Fruit fly (Drosophila melanogaster) whole organism, embryonic: Measurements from ENCODE around the gene CG17224.

Experiments
- Atf6 ChIP-seq: fragments of 200-800 bp; sonication (Bioruptor generic); IDR thresholded peaks from 2 replicates; pipeline ENCODE4 v1.3.6; 2022; ENCODE audit warnings: missing biosample characterization, missing genetic modification characterization
- CG10267 ChIP-seq: fragments of 200-800 bp; sonication (Bioruptor generic); optimal IDR thresholded peaks from 2 replicates; lab custom pipeline; 2018; ENCODE audit warnings: missing biosample characterization, mild to moderate bottlenecking, missing genetic modification characterization, moderate library complexity
- CG13287 ChIP-seq: fragments of 200-800 bp; sonication (Bioruptor generic); IDR thresholded peaks from 2 replicates; pipeline ENCODE4 v1.3.6; 2022; ENCODE audit warnings: missing biosample characterization, missing genetic modification characterization; ENCODE audit not compliant: partially characterized antibody
- CG13894 ChIP-seq: fragments of 200-800 bp; sonication (Bioruptor generic); optimal IDR thresholded peaks from 3 replicates; lab custom pipeline; 2018; ENCODE audit warnings: missing biosample characterization, mild to moderate bottlenecking, missing genetic modification characterization, moderate library complexity
- CG14050 ChIP-seq: fragments of 200-800 bp; sonication (Bioruptor generic); IDR thresholded peaks from 3 replicates; pipeline ENCODE4 v1.3.6; 2022; ENCODE audit warnings: missing biosample characterization, missing genetic modification characterization
- CG14667 ChIP-seq: fragments of 200-800 bp; sonication (Bioruptor generic); IDR thresholded peaks from 2 replicates; pipeline ENCODE4 v1.3.6; 2022; ENCODE audit warnings: missing biosample characterization, missing genetic modification characterization
- CG1529 ChIP-seq: fragments of 200-800 bp; sonication (Bioruptor generic); optimal IDR thresholded peaks from 3 replicates; lab custom pipeline; 2018; ENCODE audit warnings: missing biosample characterization, missing genetic modification characterization
- CG15514 ChIP-seq: fragments of 200-800 bp; sonication (Bioruptor generic); optimal IDR thresholded peaks from 3 replicates; lab custom pipeline; 2017; ENCODE audit warnings: missing biosample characterization, missing genetic modification characterization, mild to moderate bottlenecking, moderate library complexity, missing genetic modification reagents
- CG17829 ChIP-seq: fragments of 200-800 bp; optimal IDR thresholded peaks from 2 replicates; lab custom pipeline; 2019; ENCODE audit warnings: missing biosample characterization, mild to moderate bottlenecking, missing genetic modification characterization, moderate library complexity
- CG32532 ChIP-seq: fragments of 200-800 bp; sonication (Bioruptor generic); IDR thresholded peaks from 2 replicates; pipeline ENCODE4 v1.3.6; 2022; ENCODE audit warnings: missing biosample characterization, missing genetic modification characterization
- CG4820 ChIP-seq: fragments of 200-800 bp; sonication (Bioruptor generic); optimal IDR thresholded peaks from 3 replicates; lab custom pipeline; 2016; ENCODE audit warnings: missing biosample characterization, missing genetic modification characterization
- CG6175 ChIP-seq: fragments of 200-800 bp; sonication (Bioruptor generic); IDR thresholded peaks from 3 replicates; pipeline ENCODE4 v1.3.6; 2022; ENCODE audit warnings: missing biosample characterization, missing genetic modification characterization
- CG8944 ChIP-seq: fragments of 200-800 bp; sonication (Bioruptor generic); optimal IDR thresholded peaks from 3 replicates; lab custom pipeline; 2016; ENCODE audit warnings: missing biosample characterization, missing genetic modification characterization
- CG9932 ChIP-seq: fragments of 200-800 bp; sonication (Bioruptor generic); IDR thresholded peaks from 2 replicates; pipeline ENCODE4 v1.3.6; 2022; ENCODE audit warnings: missing biosample characterization, missing genetic modification characterization
- CTCF ChIP-seq: fragments of 200-800 bp; sonication (Bioruptor generic); optimal IDR thresholded peaks from 2 replicates; lab custom pipeline; 2017; ENCODE audit warnings: missing biosample characterization, mild to moderate bottlenecking, missing genetic modification characterization, moderate library complexity
- CkIIα-i1 ChIP-seq: fragments of 200-800 bp; sonication (Bioruptor generic); IDR thresholded peaks from 2 replicates; pipeline ENCODE4 v1.3.6; 2022; ENCODE audit warnings: missing biosample characterization, missing genetic modification characterization
- E2f2 ChIP-seq: fragments of 200-800 bp; sonication (Bioruptor generic); IDR thresholded peaks from 2 replicates; pipeline ENCODE4 v1.3.6; 2022; ENCODE audit warnings: missing biosample characterization, missing genetic modification characterization
- HLH3B ChIP-seq: fragments of 200-800 bp; sonication (Bioruptor generic); IDR thresholded peaks from 2 replicates; pipeline ENCODE4 v1.3.6; 2022; ENCODE audit warnings: missing biosample characterization, missing genetic modification characterization
- HLHmδ ChIP-seq: fragments of 200-800 bp; sonication (Bioruptor generic); optimal IDR thresholded peaks from 2 replicates; lab custom pipeline; 2018; ENCODE audit warnings: missing biosample characterization, mild to moderate bottlenecking, missing genetic modification characterization, moderate library complexity
- Lpt ChIP-seq: fragments of >200 bp; optimal IDR thresholded peaks from 2 replicates; lab custom pipeline; 2018; ENCODE audit warnings: missing biosample characterization, missing genetic modification characterization
- NfI ChIP-seq: fragments of 200-800 bp; sonication (Bioruptor generic); optimal IDR thresholded peaks from 3 replicates; lab custom pipeline; 2018; ENCODE audit warnings: missing biosample characterization, mild to moderate bottlenecking, missing genetic modification characterization, moderate library complexity
- Sin3A ChIP-seq: fragments of >200 bp; optimal IDR thresholded peaks from 2 replicates; lab custom pipeline; 2018
- ash1 ChIP-seq: fragments of 200-800 bp; sonication (Bioruptor generic); optimal IDR thresholded peaks from 2 replicates; lab custom pipeline; 2018; ENCODE audit warnings: missing biosample characterization, mild to moderate bottlenecking, missing genetic modification characterization
- dan ChIP-seq: fragments of 200-800 bp; sonication (Bioruptor generic); IDR thresholded peaks from 2 replicates; pipeline ENCODE4 v1.3.6; 2022; ENCODE audit warnings: missing biosample characterization, missing genetic modification characterization
- dati ChIP-seq: fragments of 200-800 bp; sonication (Bioruptor generic); IDR thresholded peaks from 2 replicates; pipeline ENCODE4 v1.3.6; 2022; ENCODE audit warnings: missing biosample characterization, missing genetic modification characterization
- dm ChIP-seq: fragments of 200-800 bp; sonication (Bioruptor generic); optimal IDR thresholded peaks from 3 replicates; lab custom pipeline; 2016; ENCODE audit warnings: missing biosample characterization, missing genetic modification characterization
- emc ChIP-seq: fragments of 200-800 bp; sonication (Bioruptor generic); optimal IDR thresholded peaks from 2 replicates; lab custom pipeline; 2016; ENCODE audit warnings: missing biosample characterization, missing genetic modification characterization
- esg ChIP-seq: fragments of 200-800 bp; sonication (Bioruptor generic); conservative IDR thresholded peaks from 2 replicates; pipeline ENCODE4 v1.3.6; 2022; ENCODE audit warnings: missing biosample characterization, missing genetic modification characterization
- insv ChIP-seq, 2 experiments: fragments of 200-800 bp; sonication (Bioruptor generic); optimal IDR thresholded peaks; 3 replicates each; lab custom pipeline; 2016 to 2018; ENCODE audit warnings: missing biosample characterization in 2 of 2, missing genetic modification characterization in 2 of 2
- jing ChIP-seq: fragments of 200-800 bp; sonication (Bioruptor generic); optimal IDR thresholded peaks from 2 replicates; lab custom pipeline; 2018; ENCODE audit warnings: missing biosample characterization, mild to moderate bottlenecking, missing genetic modification characterization
- klu ChIP-seq: fragments of 200-800 bp; sonication (Bioruptor generic); IDR thresholded peaks from 2 replicates; pipeline ENCODE4 v1.3.6; 2022; ENCODE audit warnings: missing biosample characterization, missing genetic modification characterization
- lov ChIP-seq, 2 experiments: fragments of 200-800 bp in 1 of 2; fragments of >200 bp in 1 of 2; sonication (Bioruptor generic) in 1 of 2; IDR thresholded peaks in 1 of 2; optimal IDR thresholded peaks in 1 of 2; 2 replicates in 1 of 2; 3 replicates in 1 of 2; pipeline versions ENCODE4 v1.3.6 to Lab custom; 2017 to 2022; ENCODE audit warnings: missing biosample characterization in 1 of 2, missing genetic modification characterization in 1 of 2
- otp ChIP-seq: fragments of 200-800 bp; sonication (Bioruptor generic); IDR thresholded peaks from 3 replicates; pipeline ENCODE4, ENCODE4 v1.3.6; 2022; ENCODE audit warnings: missing biosample characterization, missing genetic modification characterization
- pita ChIP-seq: fragments of 200-800 bp; sonication (Bioruptor generic); optimal IDR thresholded peaks from 2 replicates; lab custom pipeline; 2017; ENCODE audit warnings: missing biosample characterization, mild to moderate bottlenecking, missing genetic modification characterization
- repo ChIP-seq: fragments of 200-800 bp; sonication (Bioruptor generic); optimal IDR thresholded peaks from 2 replicates; lab custom pipeline; 2016; ENCODE audit warnings: missing biosample characterization, missing genetic modification characterization
- salm ChIP-seq: fragments of 200-800 bp; sonication (Bioruptor generic); optimal IDR thresholded peaks from 2 replicates; lab custom pipeline; 2018; ENCODE audit warnings: missing biosample characterization, mild to moderate bottlenecking, missing genetic modification characterization
- sc ChIP-seq, 3 experiments: fragments of >200 bp in 2 of 3; fragments of 200-800 bp in 1 of 3; sonication (Bioruptor generic) in 1 of 3; optimal IDR thresholded peaks; 2 replicates in 2 of 3; 3 replicates in 1 of 3; lab custom pipeline; 2017; ENCODE audit warnings: mild to moderate bottlenecking in 1 of 3, missing biosample characterization in 1 of 3, missing genetic modification characterization in 1 of 3, missing genetic modification reagents in 1 of 3
- tna ChIP-seq: fragments of 200-800 bp; sonication (Bioruptor generic); IDR thresholded peaks from 2 replicates; pipeline ENCODE4 v1.3.6; 2022; ENCODE audit warnings: missing biosample characterization, missing genetic modification characterization; ENCODE audit not compliant: partially characterized antibody
- wor ChIP-seq: fragments of 200-800 bp; sonication (Bioruptor generic); IDR thresholded peaks from 2 replicates; pipeline ENCODE4 v1.3.6; 2022; ENCODE audit warnings: missing biosample characterization, missing genetic modification characterization
- yki ChIP-seq: fragments of >200 bp; optimal IDR thresholded peaks from 3 replicates; lab custom pipeline; 2018

CG17224 gene

DNA sequence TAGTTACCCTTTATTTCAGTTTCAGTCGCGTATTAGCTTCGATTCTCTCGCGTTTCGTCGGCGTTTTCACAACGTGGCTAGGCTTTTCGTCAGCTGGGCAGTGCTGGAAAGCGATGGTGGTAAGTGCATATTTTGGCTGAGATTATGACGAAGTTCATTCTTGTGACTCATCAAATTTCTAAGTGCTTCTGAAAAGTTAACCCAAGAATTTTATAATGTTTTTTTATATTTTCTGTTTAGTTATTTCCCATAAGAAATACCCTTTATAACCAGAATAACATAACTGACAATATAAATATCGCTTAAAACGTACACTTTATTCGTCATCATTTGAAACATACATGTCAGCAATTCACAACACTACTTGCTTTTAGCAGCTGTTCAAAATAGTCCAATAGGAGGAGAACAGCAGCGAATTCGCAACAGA, 19.1 kb upstream of the CG17224 start, which contains the start of the genes CG17260 and SerRS (continued):
- TF ChIP-seq repo (GFP tag; lab: Kevin White, UChicago), result peak; percentile 68
- TF ChIP-seq yki, result no peak
- peak; percentile 94 for TF ChIP-seq dm (GFP tag; lab: Kevin White, UChicago)
- TF ChIP-seq CG32532 (GFP tag; lab: Robert Waterston, UW), result peak; percentile 94
- peak; percentile 92 for TF ChIP-seq CG8944 (GFP tag; lab: Kevin White, UChicago)
- peak; percentile 64 for TF ChIP-seq CG13287
- TF ChIP-seq CG14667, result peak; percentile 94
- TF ChIP-seq emc (GFP tag; lab: Kevin White, UChicago), result peak; percentile 80
- peak; percentile 91 for TF ChIP-seq Atf6 (GFP tag; lab: Robert Waterston, UW)
- peak; percentile 83 for TF ChIP-seq CG14050
- TF ChIP-seq lov (optimal IDR thresholded peaks at IDR 0.05; lab: Kevin White, UChicago), result no peak
- 0 out of 3 replicates have a peak, but pooled peaks have one; percentile 35 for TF ChIP-seq lov (GFP tag; IDR thresholded peaks at IDR 0.05; lab: Robert Waterston, UW)
- peak; percentile 70 for TF ChIP-seq jing (GFP tag; lab: Kevin White, UChicago)
- TF ChIP-seq pita, result no peak
- no peak for TF ChIP-seq HLHmδ (GFP tag; lab: Kevin White, UChicago)
- TF ChIP-seq sc (optimal IDR thresholded peaks at IDR 0.05; lab: Kevin White, UChicago), result no peak
- TF ChIP-seq sc (GFP tag; optimal IDR thresholded peaks at IDR 0.05; lab: Kevin White, UChicago), result no peak
- TF ChIP-seq CG9932 (GFP tag; lab: Robert Waterston, UW), result peak; percentile 98
- TF ChIP-seq NfI, result peak; percentile 93
- TF ChIP-seq ash1 (GFP tag; lab: Kevin White, UChicago), result peak; percentile 8
- TF ChIP-seq dati (GFP tag; lab: Robert Waterston, UW), result no peak
- peak; percentile 88 for TF ChIP-seq CG15514 (GFP tag; lab: Kevin White, UChicago)
- peak; percentile 82 for TF ChIP-seq CG13894 (tag; lab: Kevin White, UChicago)
- TF ChIP-seq Lpt (GFP tag; lab: Kevin White, UChicago), result no peak
- peak; percentile 76 for TF ChIP-seq salm (tag; lab: Kevin White, UChicago)
- no peak for TF ChIP-seq CkIIα-i1 (GFP tag; lab: Robert Waterston, UW)
- peak; percentile 72 for TF ChIP-seq CG1529 (GFP tag; lab: Kevin White, UChicago)
- TF ChIP-seq Sin3A, result peak; percentile 69
- TF ChIP-seq otp (GFP tag; lab: Robert Waterston, UW), result peak; percentile 68; the same call in 1 of the 3 replicates
- peak; percentile 88 for TF ChIP-seq wor (GFP tag; lab: Robert Waterston, UW)
- peak; percentile 82 for TF ChIP-seq CG6175 (GFP tag; lab: Robert Waterston, UW)
- TF ChIP-seq insv (GFP tag; optimal IDR thresholded peaks at IDR 0.05; lab: Kevin White, UChicago), result peak in 1 of 2 experiments; percentile 78
- no peak for TF ChIP-seq tna (GFP tag; lab: Robert Waterston, UW)
- TF ChIP-seq CG10267, result peak; percentile 97
- peak; percentile 94 for TF ChIP-seq klu (GFP tag; lab: Robert Waterston, UW)
- peak; percentile 85; the same call in 1 of the 2 replicates for TF ChIP-seq HLH3B
- TF ChIP-seq E2f2 (GFP tag; lab: Robert Waterston, UW), result peak; percentile 71
- TF ChIP-seq CG17829 (tag; lab: Kevin White, UChicago), result peak; percentile 92
- TF ChIP-seq esg, result peak; percentile 96
- peak; percentile 86 for TF ChIP-seq dan

DNA sequence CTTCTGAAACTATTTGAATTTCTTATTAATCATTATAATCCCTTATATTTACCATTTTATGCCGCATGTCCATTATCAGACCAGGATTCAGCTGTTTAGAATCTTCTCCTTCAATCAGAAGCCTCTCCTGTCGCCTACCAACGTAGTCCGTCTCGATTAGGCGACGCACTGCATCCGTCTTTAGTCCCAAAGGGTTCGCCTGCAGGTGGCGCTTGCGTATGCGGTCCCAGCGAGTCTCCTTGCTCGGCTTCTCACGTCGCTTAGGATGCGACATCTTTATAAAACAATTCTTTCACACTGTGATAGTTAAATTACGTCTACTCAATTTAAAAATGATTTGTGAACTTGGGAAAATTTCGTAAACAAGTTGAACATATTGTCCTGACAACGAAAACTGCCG, 16.9 kb upstream of the CG17224 start, which contains the start of gene CG17258:
CG17258 (minus strand) TSS at position 380 of the 400 bp plus-strand sequence.
- TF ChIP-seq CTCF (GFP tag; lab: Kevin White, UChicago) (peak; percentile 78), CG4820 (GFP tag; lab: Kevin White, UChicago) (no peak)
